Worm (Caenorhabditis elegans): Measurements from ENCODE around the gene Y69H2.17.

Y69H2.17 gene

DNA sequence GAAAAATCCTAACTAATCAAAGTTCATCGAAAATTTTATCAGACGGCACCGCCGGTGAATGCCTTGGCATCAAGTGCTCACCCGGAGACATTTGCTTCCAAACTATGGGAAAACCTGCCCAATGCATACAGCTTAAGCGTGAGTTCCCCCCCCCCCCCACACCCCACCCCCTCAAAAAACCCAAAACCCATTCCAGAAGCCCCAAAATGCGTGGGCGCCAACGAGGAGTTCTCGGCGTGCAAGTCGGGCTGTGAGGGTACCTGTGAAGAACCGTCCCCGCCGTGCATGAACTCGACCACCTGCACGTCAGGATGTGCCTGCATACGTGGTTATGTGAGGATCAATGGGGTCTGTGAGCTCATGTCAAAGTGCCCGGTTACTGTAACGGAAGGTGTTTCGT, 10.4 kb upstream of the Y69H2.17 start:
- TF ChIP-seq ama-1 (optimal IDR thresholded peaks at IDR 0.05) (no peak), unc-62 (GFP tag; optimal IDR thresholded peaks at IDR 0.05) (no peak), peb-1 (tag; optimal IDR thresholded peaks at IDR 0.05) (no peak), ceh-82 (tag; optimal IDR thresholded peaks at IDR 0.05) (no peak), ZK546.5 (tag; optimal IDR thresholded peaks at IDR 0.05) (no peak), ztf-11 (tag; optimal IDR thresholded peaks at IDR 0.05) (no peak), nhr-21 (tag; optimal IDR thresholded peaks at IDR 0.05) (no peak), ztf-4 (tag; optimal IDR thresholded peaks at IDR 0.05) (no peak)

- TF ChIP-seq nhr-6 (tag; optimal IDR thresholded peaks at IDR 0.05) (no peak), skn-1 (tag; optimal IDR thresholded peaks at IDR 0.05) (no peak), nhr-21 (tag; optimal IDR thresholded peaks at IDR 0.05) (no peak), F13H6.1 (tag; optimal IDR thresholded peaks at IDR 0.05) (no peak), crh-2 (tag; optimal IDR thresholded peaks at IDR 0.05) (no peak), lin-13 (GFP tag; optimal IDR thresholded peaks at IDR 0.05) (no peak), mab-5 (tag; optimal IDR thresholded peaks at IDR 0.05) (no peak), ceh-16 (tag; optimal IDR thresholded peaks at IDR 0.05) (no peak), nhr-12 (tag; optimal IDR thresholded peaks at IDR 0.05) (no peak), ztf-11 (tag; optimal IDR thresholded peaks at IDR 0.05) (no peak), ztf-4 (tag; optimal IDR thresholded peaks at IDR 0.05) (no peak)
Observed at ce11 chrV:18687361-18687760, 2.6 kb downstream of the Y69H2.17 start.

DNA sequence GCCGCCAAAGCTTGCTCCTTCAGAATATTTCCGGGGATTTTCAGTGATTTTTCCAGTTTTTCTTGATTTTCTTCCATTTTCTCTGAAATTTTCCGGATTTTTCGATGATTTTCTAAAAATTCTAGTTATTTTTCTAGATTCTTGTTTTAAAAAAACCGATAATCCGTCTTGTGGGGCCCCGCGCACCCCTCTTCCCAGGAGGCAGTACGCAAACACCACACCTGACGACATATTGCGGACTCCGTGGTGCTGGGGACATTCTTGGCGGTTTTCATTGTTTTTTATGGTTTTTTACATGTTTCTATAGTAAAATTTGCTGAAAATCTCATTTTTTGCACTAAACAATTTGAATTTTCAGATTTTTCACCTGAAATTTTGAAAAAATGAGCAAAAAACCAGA, 4.9 kb downstream of the Y69H2.17 start, which contains the start of the genes ubc-19 and Y69H2.7:
Gene ubc-19, minus strand, starts transcription at position 82 of the 400 bp plus-strand sequence.
Gene Y69H2.7, plus strand, starts transcription at position 309 of the 400 bp plus-strand sequence.
- TF ChIP-seq lin-11 (tag; optimal IDR thresholded peaks at IDR 0.05) (no peak), nhr-6 (tag; optimal IDR thresholded peaks at IDR 0.05) (no peak), elt-3 (tag; optimal IDR thresholded peaks at IDR 0.05) (no peak), unc-55 (GFP tag; optimal IDR thresholded peaks at IDR 0.05) (peak; percentile 35), lin-13 (GFP tag; optimal IDR thresholded peaks at IDR 0.05) (peak; percentile 47), mbf-1 (tag; optimal IDR thresholded peaks at IDR 0.05) (no peak), ztf-11 (tag; optimal IDR thresholded peaks at IDR 0.05) (no peak), lsy-2 (tag; optimal IDR thresholded peaks at IDR 0.05) (peak; percentile 22 to 50), C34F6.9 (tag; optimal IDR thresholded peaks at IDR 0.05) (peak; percentile 5), ZK546.5 (tag; optimal IDR thresholded peaks at IDR 0.05) (no peak)

- TF ChIP-seq ztf-4 (tag; optimal IDR thresholded peaks at IDR 0.05): no peak
- no peak for TF ChIP-seq nhr-12 (tag; optimal IDR thresholded peaks at IDR 0.05)
- TF ChIP-seq lsy-2 (tag; optimal IDR thresholded peaks at IDR 0.05): no peak
- no peak for TF ChIP-seq ama-1 (optimal IDR thresholded peaks at IDR 0.05)
- no peak for TF ChIP-seq skn-1 (tag; optimal IDR thresholded peaks at IDR 0.05)
- TF ChIP-seq sem-4 (tag; optimal IDR thresholded peaks at IDR 0.05): no peak
- TF ChIP-seq nhr-77 (tag; optimal IDR thresholded peaks at IDR 0.05): no peak
- no peak for TF ChIP-seq Y55F3AM.14 (GFP tag; optimal IDR thresholded peaks at IDR 0.05)
- no peak for TF ChIP-seq elt-3 (tag; optimal IDR thresholded peaks at IDR 0.05)
- TF ChIP-seq lin-11 (tag; optimal IDR thresholded peaks at IDR 0.05): no peak
- no peak for TF ChIP-seq crh-2 (tag; optimal IDR thresholded peaks at IDR 0.05)
Observed at ce11 chrV:18695469-18695868, 10.7 kb downstream of the Y69H2.17 start.

ce11 chrV:18699326-18699725, 14.6 kb downstream of the Y69H2.17 start, which contains the start of gene nhr-241:
Gene nhr-241, plus strand, starts transcription at chrV:18699451.
- TF ChIP-seq nhr-6 (tag; optimal IDR thresholded peaks at IDR 0.05) (no peak), skn-1 (tag; optimal IDR thresholded peaks at IDR 0.05) (no peak), aly-2 (tag; optimal IDR thresholded peaks at IDR 0.05) (no peak), sma-3 (GFP tag; optimal IDR thresholded peaks at IDR 0.05) (no peak), ztf-11 (tag; optimal IDR thresholded peaks at IDR 0.05) (no peak), ama-1 (optimal IDR thresholded peaks at IDR 0.05) (no peak), unc-55 (GFP tag; optimal IDR thresholded peaks at IDR 0.05) (no peak), ZK546.5 (tag; optimal IDR thresholded peaks at IDR 0.05) (no peak), lsy-2 (tag; optimal IDR thresholded peaks at IDR 0.05) (no peak), Y55F3AM.14 (GFP tag; optimal IDR thresholded peaks at IDR 0.05) (no peak), ceh-16 (tag; optimal IDR thresholded peaks at IDR 0.05) (no peak), mdl-1 (tag; optimal IDR thresholded peaks at IDR 0.05) (no peak), peb-1 (tag; optimal IDR thresholded peaks at IDR 0.05) (no peak), ztf-1 (GFP tag; conservative IDR thresholded peaks at IDR 0.05) (no peak), snpc-4 (tag; optimal IDR thresholded peaks at IDR 0.05) (no peak), nhr-129 (tag; optimal IDR thresholded peaks at IDR 0.05) (no peak)

- TF ChIP-seq sma-3 (GFP tag; optimal IDR thresholded peaks at IDR 0.05) (peak; percentile 62), gmeb-1 (tag; optimal IDR thresholded peaks at IDR 0.05) (peak; percentile 19), fos-1 (tag; optimal IDR thresholded peaks at IDR 0.05) (peak; percentile 46), sem-4 (tag; optimal IDR thresholded peaks at IDR 0.05) (no peak)
Observed at ce11 chrV:18701306-18701705, 16.6 kb downstream of the Y69H2.17 start, which contains the start of gene Y69H2.9. Gene Y69H2.9, plus strand, starts transcription at chrV:18701538.

All from whole organism, L2 larva.